Fruit fly (Drosophila melanogaster): Measurements from ENCODE around the gene homer.

Gene homer

DNA sequence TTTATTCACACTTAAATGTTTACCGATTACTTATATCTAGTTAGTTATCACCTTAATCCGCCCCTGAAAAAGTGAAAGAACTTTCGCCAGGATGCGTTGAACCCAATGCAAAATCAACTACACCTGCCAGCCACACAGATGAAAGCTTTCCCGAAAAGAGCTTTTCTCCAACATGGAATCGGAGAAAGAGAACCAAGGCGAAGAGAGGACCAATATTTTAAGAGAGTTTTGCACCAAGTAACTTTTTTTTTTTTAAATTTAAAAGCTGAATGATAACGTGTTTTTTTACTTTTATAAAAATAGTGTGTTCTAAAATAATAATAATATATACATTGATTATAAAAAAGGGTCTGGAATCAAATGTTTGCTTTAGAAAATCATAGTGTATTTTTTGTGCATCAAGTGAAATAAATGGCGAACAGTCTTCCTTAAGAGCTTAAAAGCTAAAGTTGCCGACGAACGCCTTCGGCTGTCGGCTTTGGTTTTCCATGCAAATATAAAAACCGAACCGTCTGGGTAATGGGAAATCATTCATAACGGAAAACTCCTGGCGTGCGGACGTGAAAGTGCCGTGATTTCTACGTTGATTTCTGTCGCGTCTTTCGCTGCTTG, 18.9 kb upstream of the homer start, which contains the start of gene meng:
meng (plus strand) TSS at position 523 of the 612 bp plus-strand sequence.
- TF ChIP-seq dimm (GFP tag; IDR thresholded peaks at IDR 0.05) (no peak), Med (GFP tag) (peak; percentile 66), row (GFP tag; IDR thresholded peaks at IDR 0.05) (peak; percentile 35; the same call in 1 of the 3 replicates), Deaf1 (tag; optimal IDR thresholded peaks at IDR 0.05) (peak; percentile 98), hbn (GFP tag; IDR thresholded peaks at IDR 0.05; ENCODE audit: partially characterized antibody) (no peak), CG13296 (GFP tag; optimal IDR thresholded peaks at IDR 0.05) (peak; percentile 4), CG4404 (GFP tag; IDR thresholded peaks at IDR 0.05) (no peak), Meics (GFP tag; optimal IDR thresholded peaks at IDR 0.05) (no peak), Dip2 (GFP tag; IDR thresholded peaks at IDR 0.05) (no peak), odd (GFP tag; optimal IDR thresholded peaks at IDR 0.05) (no peak), zen2 (GFP tag; IDR thresholded peaks at IDR 0.05; ENCODE audit: partially characterized antibody) (no peak), CG10543 (GFP tag; optimal IDR thresholded peaks at IDR 0.05) (peak; percentile 17), D19A (tag; optimal IDR thresholded peaks at IDR 0.05) (peak; percentile 88), Hmr (GFP tag; optimal IDR thresholded peaks at IDR 0.05) (peak; percentile 6), CG18599 (GFP tag; optimal IDR thresholded peaks at IDR 0.05) (peak; percentile 14), Jarid2 (GFP tag; optimal IDR thresholded peaks at IDR 0.05) (peak; percentile 39), pum (GFP tag; optimal IDR thresholded peaks at IDR 0.05) (no peak), CG6689 (GFP tag; IDR thresholded peaks at IDR 0.05) (no peak), dmrt11E (tag; optimal IDR thresholded peaks at IDR 0.05) (no peak), CG14014 (GFP tag; IDR thresholded peaks at IDR 0.05) (no peak), jigr1 (GFP tag; IDR thresholded peaks at IDR 0.05) (no peak), crp (GFP tag; optimal IDR thresholded peaks at IDR 0.05) (no peak), Trl (optimal IDR thresholded peaks at IDR 0.05) (peak; percentile 35 to 79), Trl (GFP tag; optimal IDR thresholded peaks at IDR 0.05) (no peak), CG7372 (GFP tag; IDR thresholded peaks at IDR 0.05) (no peak), CG15073 (GFP tag; optimal IDR thresholded peaks at IDR 0.05) (no peak), CG4730 (GFP tag; IDR thresholded peaks at IDR 0.05) (no peak), mam (GFP tag; optimal IDR thresholded peaks at IDR 0.05) (no peak), lmd (GFP tag; IDR thresholded peaks at IDR 0.05) (no peak), CG17328 (GFP tag; IDR thresholded peaks at IDR 0.05) (no peak), CG13424 (tag; optimal IDR thresholded peaks at IDR 0.05) (no peak), ind (GFP tag; optimal IDR thresholded peaks at IDR 0.05) (no peak), Mad (GFP tag; optimal IDR thresholded peaks at IDR 0.05) (no peak), CG3163 (GFP tag; optimal IDR thresholded peaks at IDR 0.05) (peak; percentile 76), NFAT (GFP tag; IDR thresholded peaks at IDR 0.05) (0 out of 2 replicates have a peak, but pooled peaks have one; percentile 14), nau (GFP tag; optimal IDR thresholded peaks at IDR 0.05) (no peak), CG16863 (GFP tag; optimal IDR thresholded peaks at IDR 0.05) (no peak)

DNA sequence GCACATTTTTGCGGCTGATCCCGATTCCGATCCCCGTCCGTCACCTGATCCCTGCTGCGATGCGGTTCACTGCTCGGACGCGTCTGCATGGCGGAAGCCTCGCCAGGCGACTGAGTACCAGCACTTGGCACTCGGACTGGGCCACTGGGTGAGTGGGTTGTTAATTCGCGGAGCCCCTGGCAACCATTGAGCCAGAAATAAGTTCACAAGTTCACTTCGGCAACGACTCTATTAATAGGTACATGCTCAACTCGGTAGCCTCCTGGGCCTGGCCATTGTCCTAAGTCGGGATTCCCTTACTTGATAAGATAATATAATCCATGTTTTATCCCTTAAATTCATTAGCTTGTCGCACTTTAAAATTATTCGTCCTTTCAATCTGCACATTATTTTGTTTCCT, 16.9 kb upstream of the homer start, which contains the start of gene TTLL3A:
TTLL3A (minus strand) TSS at position 101 of the 400 bp plus-strand sequence.
- TF ChIP-seq sd (tag; optimal IDR thresholded peaks at IDR 0.05), result no peak
- no peak for TF ChIP-seq bcd (GFP tag; optimal IDR thresholded peaks at IDR 0.05)
- 0 out of 2 replicates have a peak, but pooled peaks have one; percentile 21 for TF ChIP-seq slbo (GFP tag; IDR thresholded peaks at IDR 0.05)
